Fruit fly (Drosophila melanogaster): ENCODE data around the gene CG5515.
A peak's percentile ranks its signal among the peaks of the same experiment; 100 is the strongest.

CG5515 gene

DNA sequence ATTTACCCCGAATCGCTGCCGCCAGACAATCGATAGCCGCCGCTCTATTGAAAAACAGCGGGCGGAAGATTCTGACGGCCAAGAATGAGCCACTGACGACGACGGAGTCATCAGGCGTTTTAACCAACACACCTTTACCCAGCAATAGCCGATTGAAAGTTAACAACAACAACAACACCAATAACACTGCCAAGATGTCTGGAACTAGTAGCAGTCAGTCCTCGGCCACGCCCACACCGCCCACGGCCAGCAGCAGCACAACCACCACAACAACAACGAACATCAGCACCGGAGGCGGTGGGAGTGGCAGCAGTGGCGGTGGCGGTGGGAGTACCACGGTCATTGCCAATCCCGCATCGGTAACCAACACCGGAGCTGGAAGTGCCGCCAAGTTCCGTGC lies 43.2 kb upstream of the CG5515 start:
- no peak for TF ChIP-seq topi (GFP tag; optimal IDR thresholded peaks at IDR 0.05)
- no peak for TF ChIP-seq esn (GFP tag; optimal IDR thresholded peaks at IDR 0.05)
- TF ChIP-seq Sox15 (GFP tag; optimal IDR thresholded peaks at IDR 0.05) = no peak
- no peak for TF ChIP-seq dac (GFP tag; optimal IDR thresholded peaks at IDR 0.05)
- no peak for TF ChIP-seq CG31627 (GFP tag; optimal IDR thresholded peaks at IDR 0.05)
- no peak for TF ChIP-seq Ets21C (GFP tag; optimal IDR thresholded peaks at IDR 0.05)
- no peak for TF ChIP-seq spab (GFP tag; optimal IDR thresholded peaks at IDR 0.05)
- TF ChIP-seq Blimp-1 (GFP tag; optimal IDR thresholded peaks at IDR 0.05) = no peak
- TF ChIP-seq CG8632 (GFP tag; optimal IDR thresholded peaks at IDR 0.05) = no peak
- TF ChIP-seq Gug (GFP tag; IDR thresholded peaks at IDR 0.05) = no peak
- TF ChIP-seq CG15336 (GFP tag; IDR thresholded peaks at IDR 0.05) = no peak
- TF ChIP-seq Hr38 (GFP tag; optimal IDR thresholded peaks at IDR 0.05) = no peak
- TF ChIP-seq CG16779 (tag; optimal IDR thresholded peaks at IDR 0.05) = no peak
- TF ChIP-seq acj6 (GFP tag; optimal IDR thresholded peaks at IDR 0.05) = no peak
- TF ChIP-seq CG11294 (GFP tag; IDR thresholded peaks at IDR 0.05) = no peak

DNA sequence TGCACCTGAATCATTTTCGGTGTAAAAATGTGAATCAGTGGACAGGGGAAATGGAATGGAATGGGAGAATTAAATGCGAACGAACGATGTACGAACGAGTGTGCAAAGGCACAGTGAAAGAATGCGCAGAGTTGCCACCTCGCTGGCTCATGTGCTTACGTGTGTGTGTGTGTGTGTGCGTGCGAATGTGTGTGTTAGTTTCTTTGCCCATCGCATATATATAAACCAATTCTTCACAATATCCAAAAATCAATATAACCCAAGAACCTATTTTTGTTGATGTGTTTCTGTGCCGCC lies 42.5 kb upstream of the CG5515 start:
- peak; percentile 81 for TF ChIP-seq CG6163 (GFP tag; IDR thresholded peaks at IDR 0.05)
- peak; percentile 2 for TF ChIP-seq fkh (GFP tag; optimal IDR thresholded peaks at IDR 0.05)
- TF ChIP-seq Eip78C (GFP tag) = peak; percentile 48
- no peak for TF ChIP-seq CG16779 (tag; optimal IDR thresholded peaks at IDR 0.05)

DNA sequence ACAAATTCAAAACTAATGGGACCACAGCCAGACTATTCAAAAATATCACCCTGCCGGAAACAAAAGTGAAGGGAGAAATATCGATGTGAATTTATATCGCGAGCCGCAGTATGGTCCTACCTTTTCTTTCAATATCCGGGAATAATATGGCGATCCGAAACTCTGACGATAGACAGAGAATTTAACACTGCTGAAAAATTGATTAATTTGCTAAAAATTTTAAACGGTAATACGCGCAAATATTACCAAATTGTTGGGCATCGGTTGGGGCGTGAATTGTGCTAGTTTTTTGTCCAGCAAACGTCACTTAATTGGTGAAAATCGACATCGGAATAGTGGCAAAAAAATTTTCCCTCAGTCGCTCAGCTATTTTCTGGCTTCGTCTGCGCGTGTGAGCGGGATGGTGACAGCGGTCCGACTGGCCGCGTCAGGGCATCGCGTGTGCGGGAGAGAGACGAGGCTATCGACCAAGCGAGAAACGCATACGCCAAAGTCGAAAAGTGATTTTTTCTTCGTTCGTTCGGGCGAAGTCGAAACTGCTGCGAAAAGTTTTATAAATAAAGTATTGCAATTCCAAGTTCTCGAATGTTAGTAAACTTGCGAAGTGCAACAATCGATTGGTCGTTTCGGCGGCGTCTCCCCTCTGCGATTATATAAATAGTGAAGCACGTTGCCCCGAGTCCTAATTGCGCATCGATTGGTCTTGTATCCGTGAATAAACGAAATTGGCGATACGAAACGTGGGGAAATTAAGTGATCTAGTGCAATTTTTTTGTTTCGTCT lies 41.9 kb upstream of the CG5515 start, which contains the start of gene mask:
TSS of gene mask (plus strand) at position 140 of the 783 bp plus-strand sequence.
- TF ChIP-seq CG6792 (GFP tag; optimal IDR thresholded peaks at IDR 0.05) = peak; percentile 43
- TF ChIP-seq CG6808 (GFP tag; optimal IDR thresholded peaks at IDR 0.05) = peak; percentile 25
- TF ChIP-seq Sox15 (GFP tag; optimal IDR thresholded peaks at IDR 0.05) = peak; percentile 15
- peak; percentile 79 for TF ChIP-seq Hr39 (GFP tag; optimal IDR thresholded peaks at IDR 0.05)
- no peak for TF ChIP-seq Lpt (GFP tag; optimal IDR thresholded peaks at IDR 0.05)
- TF ChIP-seq Eip93F (GFP tag; optimal IDR thresholded peaks at IDR 0.05) = no peak
- peak; percentile 77 for TF ChIP-seq topi (GFP tag; optimal IDR thresholded peaks at IDR 0.05)
- peak; percentile 71 for TF ChIP-seq CG8319 (GFP tag; optimal IDR thresholded peaks at IDR 0.05)
- no peak for TF ChIP-seq svp (GFP tag)
- no peak for TF ChIP-seq CG32006 (GFP tag; optimal IDR thresholded peaks at IDR 0.05)
- peak; percentile 88 for TF ChIP-seq CG6854 (GFP tag; optimal IDR thresholded peaks at IDR 0.05)
- peak; percentile 86 for TF ChIP-seq fkh (GFP tag; optimal IDR thresholded peaks at IDR 0.05)
- TF ChIP-seq CG10669 (GFP tag; optimal IDR thresholded peaks at IDR 0.05) = peak; percentile 54
- TF ChIP-seq dsx (GFP tag; optimal IDR thresholded peaks at IDR 0.05; ENCODE audit: poor library complexity, severe bottlenecking) = no peak
- TF ChIP-seq CG15336 (GFP tag; IDR thresholded peaks at IDR 0.05) = 0 out of 2 replicates have a peak, but pooled peaks have one; percentile 11
- no peak for TF ChIP-seq CG6276 (GFP tag; optimal IDR thresholded peaks at IDR 0.05)
- peak; percentile 83 for TF ChIP-seq Met (GFP tag; optimal IDR thresholded peaks at IDR 0.05)
- peak; percentile 74 for TF ChIP-seq net (GFP tag; optimal IDR thresholded peaks at IDR 0.05)
- TF ChIP-seq esn (GFP tag; optimal IDR thresholded peaks at IDR 0.05) = peak; percentile 86
- peak; percentile 74 for TF ChIP-seq CG34406 (GFP tag; optimal IDR thresholded peaks at IDR 0.05)
- peak; percentile 64 for TF ChIP-seq CG8632 (GFP tag; optimal IDR thresholded peaks at IDR 0.05)
- TF ChIP-seq Eip78C (GFP tag) = peak; percentile 89
- peak; percentile 33 for TF ChIP-seq dac (GFP tag; optimal IDR thresholded peaks at IDR 0.05)
- TF ChIP-seq Sox102F (GFP tag; optimal IDR thresholded peaks at IDR 0.05) = peak; percentile 67
- TF ChIP-seq salr (GFP tag; optimal IDR thresholded peaks at IDR 0.05) = peak; percentile 65 to 79
- TF ChIP-seq Eip75B (GFP tag; optimal IDR thresholded peaks at IDR 0.05) = peak; percentile 79
- TF ChIP-seq Smox (GFP tag; optimal IDR thresholded peaks at IDR 0.05) = no peak
- TF ChIP-seq fd85E (GFP tag; optimal IDR thresholded peaks at IDR 0.05) = no peak
- TF ChIP-seq CG10631 (GFP tag; optimal IDR thresholded peaks at IDR 0.05) = peak; percentile 37
- peak; percentile 81 for TF ChIP-seq cyc (GFP tag; optimal IDR thresholded peaks at IDR 0.05)
- TF ChIP-seq CG4318 (GFP tag; optimal IDR thresholded peaks at IDR 0.05) = no peak
- no peak for TF ChIP-seq Hr38 (GFP tag; optimal IDR thresholded peaks at IDR 0.05)
- peak; percentile 38 for TF ChIP-seq Sox14 (GFP tag; optimal IDR thresholded peaks at IDR 0.05)
- TF ChIP-seq lz (GFP tag; optimal IDR thresholded peaks at IDR 0.05) = peak; percentile 79
- TF ChIP-seq Hr4 (GFP tag; optimal IDR thresholded peaks at IDR 0.05) = no peak
- peak; percentile 27; the same call in 1 of the 3 replicates for TF ChIP-seq CG8119 (GFP tag; IDR thresholded peaks at IDR 0.05)
- peak; percentile 5 to 67 for TF ChIP-seq ss (GFP tag; optimal IDR thresholded peaks at IDR 0.05)
- peak; percentile 54 for TF ChIP-seq Blimp-1 (GFP tag; optimal IDR thresholded peaks at IDR 0.05)
